Fruit fly (Drosophila melanogaster) whole organism, embryonic: ENCODE data around the gene Cyp4ac3.

Source experiments
- CG10274 ChIP-seq: fragments of 200-800 bp; sonication (Bioruptor generic); optimal IDR thresholded peaks from 3 replicates; lab custom pipeline; 2017; ENCODE audit warnings: missing biosample characterization, mild to moderate bottlenecking, missing genetic modification characterization
- CG10366 ChIP-seq: fragments of 200-800 bp; sonication (Bioruptor generic); IDR thresholded peaks from 2 replicates; pipeline ENCODE4 v1.3.6; 2022; ENCODE audit warnings: missing biosample characterization, missing genetic modification characterization
- CG10431 ChIP-seq: fragments of 200-800 bp; sonication (Bioruptor generic); optimal IDR thresholded peaks from 3 replicates; lab custom pipeline; 2018; ENCODE audit warnings: missing biosample characterization, mild to moderate bottlenecking, missing genetic modification characterization
- CG12769 ChIP-seq: fragments of 200-800 bp; sonication (Bioruptor generic); optimal IDR thresholded peaks from 2 replicates; lab custom pipeline; 2019; ENCODE audit warnings: missing biosample characterization, mild to moderate bottlenecking, missing genetic modification characterization, moderate library complexity
- CG17802 ChIP-seq: fragments of 200-800 bp; sonication (Bioruptor generic); optimal IDR thresholded peaks from 2 replicates; lab custom pipeline; 2018; ENCODE audit warnings: missing biosample characterization, mild to moderate bottlenecking, missing genetic modification characterization, moderate library complexity
- CG18619 ChIP-seq: fragments of 200-800 bp; sonication (Bioruptor generic); optimal IDR thresholded peaks from 3 replicates; lab custom pipeline; 2017; ENCODE audit warnings: missing biosample characterization, mild to moderate bottlenecking, missing genetic modification characterization
- CG2116 ChIP-seq: fragments of 200-800 bp; sonication (Bioruptor generic); optimal IDR thresholded peaks from 3 replicates; lab custom pipeline; 2018; ENCODE audit warnings: missing biosample characterization, mild to moderate bottlenecking, missing genetic modification characterization
- CG3847 ChIP-seq: fragments of 200-800 bp; sonication (Bioruptor generic); IDR thresholded peaks from 2 replicates; pipeline ENCODE4 v1.3.6; 2022; ENCODE audit warnings: missing biosample characterization, missing genetic modification characterization
- CG4360 ChIP-seq: fragments of 200-800 bp; sonication (Bioruptor generic); IDR thresholded peaks from 2 replicates; pipeline ENCODE4 v1.3.6; 2022; ENCODE audit warnings: missing biosample characterization, missing genetic modification characterization
- CG4404 ChIP-seq: fragments of 200-800 bp; sonication (Bioruptor generic); IDR thresholded peaks from 2 replicates; pipeline ENCODE4 v1.3.6; 2022; ENCODE audit warnings: missing biosample characterization, missing genetic modification characterization
- CG4730 ChIP-seq: fragments of 200-800 bp; sonication (Bioruptor generic); IDR thresholded peaks from 2 replicates; pipeline ENCODE4 v1.3.6; 2022; ENCODE audit warnings: missing biosample characterization, missing genetic modification characterization
- CG6654 ChIP-seq: fragments of 200-800 bp; sonication (Bioruptor generic); optimal IDR thresholded peaks from 2 replicates; lab custom pipeline; 2017; ENCODE audit warnings: missing biosample characterization, mild to moderate bottlenecking, missing genetic modification characterization
- CG6791 ChIP-seq: fragments of 200-800 bp; sonication (Bioruptor generic); IDR thresholded peaks from 3 replicates; pipeline ENCODE4 v1.3.6; 2022; ENCODE audit warnings: missing biosample characterization, missing genetic modification characterization; ENCODE audit not compliant: partially characterized antibody
- CG6813 ChIP-seq: fragments of 200-800 bp; sonication (Bioruptor generic); optimal IDR thresholded peaks from 2 replicates; lab custom pipeline; 2017; ENCODE audit warnings: missing biosample characterization, missing genetic modification characterization, mild to moderate bottlenecking, moderate library complexity, missing genetic modification reagents
- CG7271 ChIP-seq: fragments of 200-800 bp; sonication (Bioruptor generic); optimal IDR thresholded peaks from 2 replicates; lab custom pipeline; 2018; ENCODE audit warnings: missing biosample characterization, mild to moderate bottlenecking, missing genetic modification characterization, moderate library complexity
- CG7372 ChIP-seq: fragments of 200-800 bp; sonication (Bioruptor generic); IDR thresholded peaks from 2 replicates; pipeline ENCODE4 v1.3.6; 2022; ENCODE audit warnings: missing biosample characterization, missing genetic modification characterization
- CG7928 ChIP-seq: fragments of 200-800 bp; sonication (Bioruptor generic); optimal IDR thresholded peaks from 2 replicates; lab custom pipeline; 2017; ENCODE audit warnings: missing biosample characterization, mild to moderate bottlenecking, missing genetic modification characterization
- CG8290 ChIP-seq, 3 experiments: fragments of 200-800 bp; sonication (Bioruptor generic); optimal IDR thresholded peaks; 2 replicates each; lab custom pipeline; 2016 to 2019; ENCODE audit warnings: missing biosample characterization in 3 of 3, missing genetic modification characterization in 3 of 3, mild to moderate bottlenecking in 2 of 3, moderate library complexity in 1 of 3
- CG8359 ChIP-seq: fragments of 200-800 bp; sonication (Bioruptor generic); optimal IDR thresholded peaks from 2 replicates; lab custom pipeline; 2017; ENCODE audit warnings: missing biosample characterization, mild to moderate bottlenecking, missing genetic modification characterization, borderline replicate concordance
- Camta ChIP-seq: fragments of 200-800 bp; sonication (Bioruptor generic); optimal IDR thresholded peaks from 2 replicates; lab custom pipeline; 2016; ENCODE audit warnings: missing biosample characterization, missing genetic modification characterization
- Dek ChIP-seq: fragments of 200-800 bp; sonication (Bioruptor generic); optimal IDR thresholded peaks from 3 replicates; lab custom pipeline; 2019; ENCODE audit warnings: missing biosample characterization, mild to moderate bottlenecking, missing genetic modification characterization, moderate library complexity
- E2f1 ChIP-seq: fragments of 200-800 bp; sonication (Bioruptor generic); IDR thresholded peaks from 2 replicates; pipeline ENCODE4 v1.3.6; 2022; ENCODE audit warnings: missing biosample characterization, missing genetic modification characterization
- Fer2 ChIP-seq: fragments of 200-800 bp; sonication (Bioruptor generic); optimal IDR thresholded peaks from 2 replicates; lab custom pipeline; 2018; ENCODE audit warnings: missing biosample characterization, mild to moderate bottlenecking, missing genetic modification characterization, moderate library complexity
- Kr ChIP-seq: fragments of 200-800 bp; sonication (Bioruptor generic); optimal IDR thresholded peaks from 2 replicates; lab custom pipeline; 2017; ENCODE audit warnings: missing biosample characterization, mild to moderate bottlenecking, missing genetic modification characterization
- Lhr ChIP-seq: fragments of 200-800 bp; sonication (Bioruptor generic); optimal IDR thresholded peaks from 3 replicates; lab custom pipeline; 2017; ENCODE audit warnings: mild to moderate bottlenecking, missing biosample characterization, missing genetic modification reagents, missing genetic modification characterization
- Meics ChIP-seq: fragments of 200-800 bp; sonication (Bioruptor generic); optimal IDR thresholded peaks from 2 replicates; lab custom pipeline; 2017; ENCODE audit warnings: missing biosample characterization, mild to moderate bottlenecking, missing genetic modification characterization
- NFAT ChIP-seq: fragments of 200-800 bp; sonication (Bioruptor generic); IDR thresholded peaks from 2 replicates; pipeline ENCODE4 v1.3.6; 2022; ENCODE audit warnings: missing biosample characterization, missing genetic modification characterization
- NfI ChIP-seq: fragments of 200-800 bp; sonication (Bioruptor generic); optimal IDR thresholded peaks from 3 replicates; lab custom pipeline; 2018; ENCODE audit warnings: missing biosample characterization, mild to moderate bottlenecking, missing genetic modification characterization, moderate library complexity
- Stat92E ChIP-seq, 3 experiments: fragments of >200 bp in 2 of 3; fragments of 200-800 bp in 1 of 3; sonication (Bioruptor generic) in 1 of 3; optimal IDR thresholded peaks; 2 replicates each; lab custom pipeline; 2017 to 2019; ENCODE audit warnings: missing biosample characterization in 3 of 3, missing genetic modification characterization in 3 of 3, mild to moderate bottlenecking in 1 of 3, moderate library complexity in 1 of 3
- Trl ChIP-seq, 3 experiments: fragments of >200 bp in 2 of 3; fragments of 200-800 bp in 1 of 3; sonication (Bioruptor generic) in 1 of 3; optimal IDR thresholded peaks; 2 replicates in 1 of 3; 3 replicates in 2 of 3; lab custom pipeline; 2016 to 2017; ENCODE audit warnings: missing biosample characterization in 1 of 3, missing genetic modification characterization in 1 of 3
- abd-A ChIP-seq: fragments of 200-800 bp; sonication (Bioruptor generic); optimal IDR thresholded peaks from 3 replicates; lab custom pipeline; 2019; ENCODE audit warnings: missing biosample characterization, mild to moderate bottlenecking, missing genetic modification characterization, moderate library complexity
- ap ChIP-seq: fragments of 200-800 bp; sonication (Bioruptor generic); IDR thresholded peaks from 2 replicates; pipeline ENCODE4 v1.3.6; 2022; ENCODE audit warnings: missing biosample characterization, missing genetic modification characterization
- ara ChIP-seq: fragments of 200-800 bp; sonication (Bioruptor generic); IDR thresholded peaks from 2 replicates; pipeline ENCODE4 v1.3.6; 2022; ENCODE audit warnings: missing biosample characterization, missing genetic modification characterization
- cg ChIP-seq: fragments of 200-800 bp; sonication (Bioruptor generic); optimal IDR thresholded peaks from 3 replicates; lab custom pipeline; 2019; ENCODE audit warnings: missing biosample characterization, mild to moderate bottlenecking, missing genetic modification characterization, moderate library complexity
- corto ChIP-seq: fragments of 200-800 bp; sonication (Bioruptor generic); optimal IDR thresholded peaks from 2 replicates; lab custom pipeline; 2016; ENCODE audit warnings: missing biosample characterization, mild to moderate bottlenecking, missing genetic modification characterization, moderate library complexity
- dm ChIP-seq: fragments of 200-800 bp; sonication (Bioruptor generic); optimal IDR thresholded peaks from 3 replicates; lab custom pipeline; 2016; ENCODE audit warnings: missing biosample characterization, missing genetic modification characterization
- dysf ChIP-seq: fragments of 200-800 bp; sonication (Bioruptor generic); IDR thresholded peaks from 3 replicates; pipeline ENCODE4 v1.3.6; 2022; ENCODE audit warnings: missing biosample characterization, missing genetic modification characterization
- en ChIP-seq: fragments of 200-800 bp; sonication (Bioruptor generic); optimal IDR thresholded peaks from 2 replicates; lab custom pipeline; 2016; ENCODE audit warnings: missing biosample characterization, missing genetic modification characterization
- gcm ChIP-seq: fragments of 200-800 bp; sonication (Bioruptor generic); optimal IDR thresholded peaks from 2 replicates; lab custom pipeline; 2019; ENCODE audit warnings: missing biosample characterization, mild to moderate bottlenecking, missing genetic modification characterization, moderate library complexity
- gsb ChIP-seq: fragments of 200-800 bp; sonication (Bioruptor generic); IDR thresholded peaks from 2 replicates; pipeline ENCODE4 v1.3.6; 2022; ENCODE audit warnings: missing biosample characterization, missing genetic modification characterization
- gsb-n ChIP-seq: fragments of 200-800 bp; sonication (Bioruptor generic); optimal IDR thresholded peaks from 3 replicates; lab custom pipeline; 2018; ENCODE audit warnings: missing biosample characterization, mild to moderate bottlenecking, missing genetic modification characterization
- kni ChIP-seq: fragments of 200-800 bp; sonication (Bioruptor generic); optimal IDR thresholded peaks from 3 replicates; lab custom pipeline; 2017; ENCODE audit warnings: mild to moderate bottlenecking, missing biosample characterization, missing genetic modification reagents, missing genetic modification characterization
- lbe ChIP-seq: fragments of 200-800 bp; sonication (Bioruptor generic); optimal IDR thresholded peaks from 2 replicates; lab custom pipeline; 2016; ENCODE audit warnings: missing biosample characterization, mild to moderate bottlenecking, missing genetic modification characterization
- nom ChIP-seq: fragments of 200-800 bp; sonication (Bioruptor generic); optimal IDR thresholded peaks from 2 replicates; lab custom pipeline; 2017; ENCODE audit warnings: missing biosample characterization, missing genetic modification characterization, mild to moderate bottlenecking, moderate library complexity, missing genetic modification reagents
- pros ChIP-seq: fragments of 200-800 bp; sonication (Bioruptor generic); optimal IDR thresholded peaks from 3 replicates; lab custom pipeline; 2019; ENCODE audit warnings: missing biosample characterization, mild to moderate bottlenecking, missing genetic modification characterization, moderate library complexity
- ssp ChIP-seq: fragments of 200-800 bp; sonication (Bioruptor generic); IDR thresholded peaks from 2 replicates; pipeline ENCODE4 v1.3.6; 2022; ENCODE audit warnings: missing biosample characterization, missing genetic modification characterization
- tgo ChIP-seq: fragments of 200-800 bp; sonication (Bioruptor generic); IDR thresholded peaks from 3 replicates; pipeline ENCODE4 v1.3.6; 2022; ENCODE audit warnings: missing biosample characterization, missing genetic modification characterization
- twi ChIP-seq: fragments of 200-800 bp; optimal IDR thresholded peaks from 2 replicates; lab custom pipeline; 2019; ENCODE audit warnings: missing biosample characterization, mild to moderate bottlenecking, missing genetic modification characterization, moderate library complexity

The Cyp4ac3 gene

DNA sequence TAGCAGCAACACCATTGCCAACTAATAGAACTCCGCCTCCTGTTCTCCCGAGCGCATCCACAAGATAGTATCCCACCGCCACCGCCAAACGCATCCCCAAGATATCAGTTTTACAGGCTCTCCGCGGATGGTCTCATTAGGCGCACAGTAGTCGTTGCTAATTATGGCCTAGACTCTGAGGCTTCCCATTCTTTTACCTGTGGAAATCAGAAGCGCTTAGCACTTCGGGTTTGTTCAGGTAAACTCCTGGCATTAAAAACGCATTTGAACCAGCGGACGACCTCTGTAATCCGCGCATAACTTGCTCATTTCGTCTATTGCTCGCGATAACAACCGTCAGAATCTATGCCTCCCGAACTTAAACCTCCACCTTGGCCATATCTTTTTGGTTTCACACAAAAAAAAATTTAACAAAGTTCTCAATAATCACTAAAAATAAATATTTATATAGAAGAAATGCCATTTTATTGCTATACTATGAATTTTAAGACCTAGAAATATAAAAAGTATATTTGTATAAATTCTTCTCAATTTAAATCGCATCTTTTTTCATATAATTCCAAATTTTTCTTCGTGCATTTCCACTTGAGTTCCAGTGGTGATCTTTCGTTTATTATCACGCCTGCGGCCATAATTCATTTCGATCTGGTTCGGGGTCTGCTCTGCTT, 30.3 kb upstream of the Cyp4ac3 start (continued):
- no peak for TF ChIP-seq dysf (GFP tag; lab: Robert Waterston, UW)
- 0 out of 2 replicates have a peak, but pooled peaks have one; percentile 37 for TF ChIP-seq ap (GFP tag; lab: Robert Waterston, UW)
- no peak for TF ChIP-seq NfI (GFP tag; lab: Kevin White, UChicago)
- peak; percentile 16 for TF ChIP-seq Camta
- peak; percentile 43; the same call in 1 of the 2 replicates for TF ChIP-seq CG4404
- 0 out of 2 replicates have a peak, but pooled peaks have one; percentile 30 for TF ChIP-seq ssp (GFP tag; lab: Robert Waterston, UW)
- peak; percentile 8 for TF ChIP-seq Lhr
- no peak for TF ChIP-seq abd-A (tag; lab: Kevin White, UChicago)
- peak; percentile 1 for TF ChIP-seq corto (GFP tag; lab: Kevin White, UChicago)
- no peak for TF ChIP-seq CG7928 (GFP tag; lab: Kevin White, UChicago)
- TF ChIP-seq CG2116 (GFP tag; lab: Kevin White, UChicago), result peak; percentile 3
- TF ChIP-seq CG7271 (tag; lab: Kevin White, UChicago), result peak; percentile 49
- TF ChIP-seq CG18619 (GFP tag; lab: Kevin White, UChicago), result no peak
- peak; percentile 32; the same call in 1 of the 2 replicates for TF ChIP-seq CG4730 (GFP tag; lab: Robert Waterston, UW)
- no peak for TF ChIP-seq E2f1 (GFP tag; lab: Robert Waterston, UW)
- no peak for TF ChIP-seq cg (GFP tag; lab: Kevin White, UChicago)
- TF ChIP-seq CG6654 (GFP tag; lab: Kevin White, UChicago), result no peak
- peak; percentile 0 for TF ChIP-seq CG17802 (tag; lab: Kevin White, UChicago)
- no peak for TF ChIP-seq Fer2 (tag; lab: Kevin White, UChicago)
- TF ChIP-seq en (GFP tag; lab: Kevin White, UChicago), result no peak
- TF ChIP-seq Dek, result no peak
- TF ChIP-seq Meics (GFP tag; lab: Kevin White, UChicago), result no peak
- TF ChIP-seq CG7372 (GFP tag; lab: Robert Waterston, UW), result no peak
- no peak for TF ChIP-seq lbe (GFP tag; lab: Kevin White, UChicago)
- TF ChIP-seq CG6813 (GFP tag; lab: Kevin White, UChicago), result no peak
- no peak for TF ChIP-seq Stat92E (GFP tag; optimal IDR thresholded peaks at IDR 0.05; lab: Kevin White, UChicago)
- no peak for TF ChIP-seq CG3847 (GFP tag; lab: Robert Waterston, UW)
- TF ChIP-seq dm (GFP tag; lab: Kevin White, UChicago), result no peak
- TF ChIP-seq CG10274 (GFP tag; lab: Kevin White, UChicago), result no peak
- TF ChIP-seq gsb (GFP tag; lab: Robert Waterston, UW), result no peak
- no peak for TF ChIP-seq CG10431

DNA sequence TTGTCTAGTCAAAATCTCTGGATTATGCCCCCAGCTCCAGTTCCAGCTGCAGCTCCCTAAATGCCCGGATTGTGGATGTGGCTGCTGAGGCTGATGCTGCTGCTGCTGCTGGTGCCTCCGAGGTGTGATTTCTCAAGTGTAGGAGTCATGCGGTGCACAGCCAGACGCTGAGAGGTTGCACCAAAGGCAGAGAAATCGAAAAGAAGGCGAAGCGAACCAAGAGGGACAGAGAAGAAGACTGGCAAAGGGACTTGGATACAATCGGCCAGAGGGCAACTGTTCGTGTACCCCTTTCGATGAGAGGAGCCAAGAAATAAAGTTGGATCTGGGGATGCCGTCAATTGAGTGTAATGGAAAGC, 29.8 kb upstream of the Cyp4ac3 start:
- no peak for TF ChIP-seq CG8290 (GFP tag; optimal IDR thresholded peaks at IDR 0.05; lab: Kevin White, UChicago)
- no peak for TF ChIP-seq CG8290 (tag; optimal IDR thresholded peaks at IDR 0.05; lab: Kevin White, UChicago)
- peak; percentile 76 for TF ChIP-seq pros (GFP tag; lab: Kevin White, UChicago)
- TF ChIP-seq Trl (optimal IDR thresholded peaks at IDR 0.05; lab: Kevin White, UChicago), result peak in 1 of 2 experiments; percentile 10
- TF ChIP-seq Trl (GFP tag; optimal IDR thresholded peaks at IDR 0.05; lab: Kevin White, UChicago), result no peak
- peak; percentile 30; the same call in 1 of the 3 replicates for TF ChIP-seq CG6791 (GFP tag; lab: Robert Waterston, UW)
- 0 out of 2 replicates have a peak, but pooled peaks have one; percentile 4 for TF ChIP-seq ara (GFP tag; lab: Robert Waterston, UW)
- TF ChIP-seq gcm, result peak; percentile 20
- peak; percentile 38 for TF ChIP-seq kni (GFP tag; lab: Kevin White, UChicago)
- TF ChIP-seq tgo (GFP tag; lab: Robert Waterston, UW), result 0 out of 3 replicates have a peak, but pooled peaks have one; percentile 1
- peak; percentile 43 for TF ChIP-seq gsb-n
- peak; percentile 82 for TF ChIP-seq CG8359 (GFP tag; lab: Kevin White, UChicago)
- TF ChIP-seq CG12769 (tag; lab: Kevin White, UChicago), result peak; percentile 8
- TF ChIP-seq CG4360 (GFP tag; lab: Robert Waterston, UW), result 0 out of 2 replicates have a peak, but pooled peaks have one; percentile 42
- peak; percentile 55 for TF ChIP-seq nom (GFP tag; lab: Kevin White, UChicago)
- TF ChIP-seq twi (tag; lab: Kevin White, UChicago), result peak; percentile 50
- TF ChIP-seq NFAT (GFP tag; lab: Robert Waterston, UW), result peak; percentile 16; the same call in 1 of the 2 replicates
- peak; percentile 61 for TF ChIP-seq Kr (GFP tag; lab: Kevin White, UChicago)
- peak; percentile 5; the same call in 1 of the 2 replicates for TF ChIP-seq CG10366 (GFP tag; lab: Robert Waterston, UW)
